Fruit fly (Drosophila melanogaster) whole organism, embryonic: ENCODE measurements around the gene CG44270.

Source experiments
- Atf-2 ChIP-seq: fragments of 200-800 bp; sonication (Bioruptor generic); optimal IDR thresholded peaks from 2 replicates; lab custom pipeline; 2016; ENCODE audit warnings: missing biosample characterization, missing genetic modification characterization
- BEAF-32 ChIP-seq: fragments of 200-800 bp; sonication (Bioruptor generic); optimal IDR thresholded peaks from 3 replicates; lab custom pipeline; 2017; ENCODE audit warnings: missing biosample characterization, missing genetic modification characterization, mild to moderate bottlenecking, moderate library complexity, missing genetic modification reagents
- CG11085 ChIP-seq: fragments of 200-800 bp; sonication (Bioruptor generic); IDR thresholded peaks from 2 replicates; pipeline ENCODE4 v1.3.6; 2022; ENCODE audit warnings: missing biosample characterization, missing genetic modification characterization
- CG12769 ChIP-seq: fragments of 200-800 bp; sonication (Bioruptor generic); optimal IDR thresholded peaks from 2 replicates; lab custom pipeline; 2019; ENCODE audit warnings: missing biosample characterization, mild to moderate bottlenecking, missing genetic modification characterization, moderate library complexity
- CG14050 ChIP-seq: fragments of 200-800 bp; sonication (Bioruptor generic); IDR thresholded peaks from 3 replicates; pipeline ENCODE4 v1.3.6; 2022; ENCODE audit warnings: missing biosample characterization, missing genetic modification characterization
- CG15073 ChIP-seq: fragments of 200-800 bp; sonication (Bioruptor generic); optimal IDR thresholded peaks from 2 replicates; lab custom pipeline; 2016; ENCODE audit warnings: missing biosample characterization, missing genetic modification characterization
- CG16813 ChIP-seq: fragments of 200-800 bp; sonication (Bioruptor generic); IDR thresholded peaks from 3 replicates; pipeline ENCODE4 v1.3.6; 2022; ENCODE audit warnings: missing biosample characterization, missing genetic modification characterization; ENCODE audit not compliant: partially characterized antibody
- CG17328 ChIP-seq: fragments of 200-800 bp; sonication (Bioruptor generic); IDR thresholded peaks from 2 replicates; pipeline ENCODE4 v1.3.6; 2022; ENCODE audit warnings: missing biosample characterization, missing genetic modification characterization
- CG17359 ChIP-seq: fragments of 200-800 bp; sonication (Bioruptor generic); optimal IDR thresholded peaks from 3 replicates; lab custom pipeline; 2018; ENCODE audit warnings: missing biosample characterization, mild to moderate bottlenecking, missing genetic modification characterization, moderate library complexity
- CG17802 ChIP-seq: fragments of 200-800 bp; sonication (Bioruptor generic); optimal IDR thresholded peaks from 2 replicates; lab custom pipeline; 2018; ENCODE audit warnings: missing biosample characterization, mild to moderate bottlenecking, missing genetic modification characterization, moderate library complexity
- CG1792 ChIP-seq: fragments of 200-800 bp; sonication (Bioruptor generic); optimal IDR thresholded peaks from 2 replicates; lab custom pipeline; 2016; ENCODE audit warnings: missing biosample characterization, missing genetic modification characterization
- CG18011 ChIP-seq: fragments of 200-800 bp; sonication (Bioruptor generic); optimal IDR thresholded peaks from 2 replicates; lab custom pipeline; 2017; ENCODE audit warnings: missing biosample characterization, missing genetic modification characterization, mild to moderate bottlenecking, moderate library complexity, missing genotype
- CG18619 ChIP-seq: fragments of 200-800 bp; sonication (Bioruptor generic); optimal IDR thresholded peaks from 3 replicates; lab custom pipeline; 2017; ENCODE audit warnings: missing biosample characterization, mild to moderate bottlenecking, missing genetic modification characterization
- CG2116 ChIP-seq: fragments of 200-800 bp; sonication (Bioruptor generic); optimal IDR thresholded peaks from 3 replicates; lab custom pipeline; 2018; ENCODE audit warnings: missing biosample characterization, mild to moderate bottlenecking, missing genetic modification characterization
- CG2120 ChIP-seq: fragments of 200-800 bp; sonication (Bioruptor generic); optimal IDR thresholded peaks from 3 replicates; lab custom pipeline; 2016; ENCODE audit warnings: missing biosample characterization, missing genetic modification characterization
- CG2129 ChIP-seq: fragments of 200-800 bp; sonication (Bioruptor generic); IDR thresholded peaks from 2 replicates; pipeline ENCODE4 v1.3.6; 2022; ENCODE audit warnings: missing biosample characterization, missing genetic modification characterization; ENCODE audit not compliant: partially characterized antibody
- CG2199 ChIP-seq: fragments of 200-800 bp; sonication (Bioruptor generic); IDR thresholded peaks from 3 replicates; pipeline ENCODE4 v1.3.6; 2022; ENCODE audit warnings: missing biosample characterization, missing genetic modification characterization
- CG2889 ChIP-seq: fragments of 200-800 bp; sonication (Bioruptor generic); IDR thresholded peaks from 3 replicates; pipeline ENCODE4 v1.3.6; 2022; ENCODE audit warnings: missing biosample characterization, missing genetic modification characterization
- CG32767 ChIP-seq: fragments of 200-800 bp; sonication (Bioruptor generic); IDR thresholded peaks from 2 replicates; pipeline ENCODE4 v1.3.6; 2022; ENCODE audit warnings: missing biosample characterization, missing genetic modification characterization
- CG4328 ChIP-seq: fragments of 200-800 bp; sonication (Bioruptor generic); optimal IDR thresholded peaks from 3 replicates; lab custom pipeline; 2017; ENCODE audit warnings: missing biosample characterization, missing genetic modification reagents, missing genetic modification characterization
- CG6272 ChIP-seq: fragments of 200-800 bp; sonication (Bioruptor generic); IDR thresholded peaks from 2 replicates; pipeline ENCODE4 v1.3.6; 2022; ENCODE audit warnings: missing biosample characterization, missing genetic modification characterization
- CG6813 ChIP-seq: fragments of 200-800 bp; sonication (Bioruptor generic); optimal IDR thresholded peaks from 2 replicates; lab custom pipeline; 2017; ENCODE audit warnings: missing biosample characterization, missing genetic modification characterization, mild to moderate bottlenecking, moderate library complexity, missing genetic modification reagents
- CG6854 ChIP-seq: fragments of 200-800 bp; sonication (Bioruptor generic); optimal IDR thresholded peaks from 3 replicates; lab custom pipeline; 2017; ENCODE audit warnings: missing biosample characterization, mild to moderate bottlenecking, missing genetic modification characterization
- CG7372 ChIP-seq: fragments of 200-800 bp; sonication (Bioruptor generic); IDR thresholded peaks from 2 replicates; pipeline ENCODE4 v1.3.6; 2022; ENCODE audit warnings: missing biosample characterization, missing genetic modification characterization
- CG7963 ChIP-seq: fragments of 200-800 bp; sonication (Bioruptor generic); IDR thresholded peaks from 3 replicates; pipeline ENCODE4 v1.3.6; 2022; ENCODE audit warnings: missing biosample characterization, missing genetic modification characterization; ENCODE audit not compliant: partially characterized antibody
- CG9437 ChIP-seq: fragments of 200-800 bp; sonication (Bioruptor generic); optimal IDR thresholded peaks from 2 replicates; lab custom pipeline; 2018; ENCODE audit warnings: missing biosample characterization, mild to moderate bottlenecking, missing genetic modification characterization
- CG9609 ChIP-seq: fragments of 200-800 bp; sonication (Bioruptor generic); optimal IDR thresholded peaks from 3 replicates; lab custom pipeline; 2016; ENCODE audit warnings: missing biosample characterization, missing genetic modification characterization
- Dfd ChIP-seq, 2 experiments: fragments of >200 bp; optimal IDR thresholded peaks; 2 replicates each; lab custom pipeline; 2017; ENCODE audit warnings: missing biosample characterization in 2 of 2, missing genetic modification characterization in 2 of 2
- Dip3 ChIP-seq: fragments of 200-800 bp; sonication (Bioruptor generic); optimal IDR thresholded peaks from 3 replicates; lab custom pipeline; 2016; ENCODE audit warnings: missing biosample characterization, missing genetic modification characterization
- Eip74EF ChIP-seq, 2 experiments: fragments of 200-800 bp in 1 of 2; fragments of >200 bp in 1 of 2; sonication (Bioruptor generic) in 1 of 2; optimal IDR thresholded peaks; 2 replicates each; lab custom pipeline; 2017 to 2019; ENCODE audit warnings: missing biosample characterization in 2 of 2, missing genetic modification characterization in 2 of 2, mild to moderate bottlenecking in 1 of 2, moderate library complexity in 1 of 2
- Ets65A ChIP-seq: fragments of 200-800 bp; sonication (Bioruptor generic); peaks from one replicate; lab custom pipeline; 2016; ENCODE audit warnings: missing biosample characterization, missing genetic modification characterization
- Oli ChIP-seq: fragments of 200-800 bp; sonication (Bioruptor generic); optimal IDR thresholded peaks from 2 replicates; lab custom pipeline; 2018; ENCODE audit warnings: missing biosample characterization, mild to moderate bottlenecking, missing genetic modification characterization, moderate library complexity
- Usf ChIP-seq: fragments of 200-800 bp; sonication (Bioruptor generic); optimal IDR thresholded peaks from 2 replicates; lab custom pipeline; 2017; ENCODE audit warnings: missing genotype, missing biosample characterization, missing genetic modification characterization
- Xrp1 ChIP-seq: fragments of 200-800 bp; sonication (Bioruptor generic); IDR thresholded peaks from 2 replicates; pipeline ENCODE4 v1.3.6; 2022; ENCODE audit warnings: missing biosample characterization, missing genetic modification characterization
- gce ChIP-seq: fragments of 200-800 bp; sonication (Bioruptor generic); IDR thresholded peaks from 3 replicates; pipeline ENCODE4 v1.3.6; 2022; ENCODE audit warnings: missing biosample characterization, missing genetic modification characterization
- jigr1 ChIP-seq: fragments of 200-800 bp; sonication (Bioruptor generic); IDR thresholded peaks from 3 replicates; pipeline ENCODE4 v1.3.6; 2022; ENCODE audit warnings: missing biosample characterization, missing genetic modification characterization
- maf-S ChIP-seq: fragments of 200-800 bp; sonication (Bioruptor generic); optimal IDR thresholded peaks from 2 replicates; lab custom pipeline; 2016; ENCODE audit warnings: missing biosample characterization, missing genetic modification characterization
- mirr ChIP-seq: fragments of 200-800 bp; sonication (Bioruptor generic); optimal IDR thresholded peaks from 3 replicates; lab custom pipeline; 2018; ENCODE audit warnings: missing biosample characterization, mild to moderate bottlenecking, missing genetic modification characterization
- odd ChIP-seq: fragments of 200-800 bp; sonication (Bioruptor generic); optimal IDR thresholded peaks from 2 replicates; lab custom pipeline; 2017; ENCODE audit warnings: missing biosample characterization, mild to moderate bottlenecking, missing genetic modification characterization
- peb ChIP-seq: fragments of 200-800 bp; sonication (Bioruptor generic); IDR thresholded peaks from 2 replicates; pipeline ENCODE4 v1.3.6; 2022; ENCODE audit warnings: missing biosample characterization, missing genetic modification characterization
- phol ChIP-seq: fragments of 200-800 bp; sonication (Bioruptor generic); optimal IDR thresholded peaks from 3 replicates; lab custom pipeline; 2018; ENCODE audit warnings: missing biosample characterization, mild to moderate bottlenecking, missing genetic modification characterization, moderate library complexity
- pita ChIP-seq: fragments of 200-800 bp; sonication (Bioruptor generic); optimal IDR thresholded peaks from 2 replicates; lab custom pipeline; 2017; ENCODE audit warnings: missing biosample characterization, mild to moderate bottlenecking, missing genetic modification characterization
- psq ChIP-seq: fragments of 200-800 bp; sonication (Bioruptor generic); optimal IDR thresholded peaks from 2 replicates; lab custom pipeline; 2017; ENCODE audit warnings: missing biosample characterization, missing genetic modification characterization
- sc ChIP-seq, 3 experiments: fragments of >200 bp in 2 of 3; fragments of 200-800 bp in 1 of 3; sonication (Bioruptor generic) in 1 of 3; optimal IDR thresholded peaks; 2 replicates in 2 of 3; 3 replicates in 1 of 3; lab custom pipeline; 2017; ENCODE audit warnings: mild to moderate bottlenecking in 1 of 3, missing biosample characterization in 1 of 3, missing genetic modification characterization in 1 of 3, missing genetic modification reagents in 1 of 3
- sima ChIP-seq: fragments of 200-800 bp; sonication (Bioruptor generic); optimal IDR thresholded peaks from 2 replicates; lab custom pipeline; 2016; ENCODE audit warnings: missing biosample characterization, missing genetic modification characterization
- stwl ChIP-seq: fragments of 200-800 bp; sonication (Bioruptor generic); optimal IDR thresholded peaks from 3 replicates; lab custom pipeline; 2018; ENCODE audit warnings: missing biosample characterization, mild to moderate bottlenecking, missing genetic modification characterization, moderate library complexity
- twi ChIP-seq: fragments of 200-800 bp; optimal IDR thresholded peaks from 2 replicates; lab custom pipeline; 2019; ENCODE audit warnings: missing biosample characterization, mild to moderate bottlenecking, missing genetic modification characterization, moderate library complexity
- vvl ChIP-seq: fragments of 200-800 bp; sonication (Bioruptor generic); IDR thresholded peaks from 2 replicates; pipeline ENCODE4 v1.3.6; 2022; ENCODE audit warnings: missing biosample characterization, missing genetic modification characterization
- wek ChIP-seq: fragments of 200-800 bp; sonication (Bioruptor generic); optimal IDR thresholded peaks from 3 replicates; lab custom pipeline; 2018; ENCODE audit warnings: missing biosample characterization, mild to moderate bottlenecking, missing genetic modification characterization, moderate library complexity
- wor ChIP-seq: fragments of 200-800 bp; sonication (Bioruptor generic); IDR thresholded peaks from 2 replicates; pipeline ENCODE4 v1.3.6; 2022; ENCODE audit warnings: missing biosample characterization, missing genetic modification characterization

The CG44270 gene

dm6 chr2L:20527027-20527426, 3.8 kb upstream of the CG44270 start (continued):
- no peak for TF ChIP-seq CG2129 (GFP tag; lab: Robert Waterston, UW)
- TF ChIP-seq CG2120 (GFP tag; lab: Kevin White, UChicago) = peak; percentile 75
- TF ChIP-seq stwl = no peak
- TF ChIP-seq Usf (GFP tag; lab: Kevin White, UChicago) = no peak
- no peak for TF ChIP-seq psq
- no peak for TF ChIP-seq mirr (GFP tag; lab: Kevin White, UChicago)
- peak; percentile 42 for TF ChIP-seq CG18619 (GFP tag; lab: Kevin White, UChicago)
- TF ChIP-seq CG4328 (GFP tag; lab: Kevin White, UChicago) = no peak
- no peak for TF ChIP-seq CG6272 (GFP tag; lab: Robert Waterston, UW)
- TF ChIP-seq CG11085 = no peak
- peak; percentile 46; the same call in 2 of the 3 replicates for TF ChIP-seq CG14050
- TF ChIP-seq CG18011 (GFP tag; lab: Kevin White, UChicago) = no peak
- TF ChIP-seq peb (GFP tag; lab: Robert Waterston, UW) = no peak
- TF ChIP-seq wor (GFP tag; lab: Robert Waterston, UW) = no peak; the same call in 1 of the 2 replicates
- TF ChIP-seq Dfd (GFP tag; optimal IDR thresholded peaks at IDR 0.05; lab: Kevin White, UChicago) = no peak
- peak; percentile 64 for TF ChIP-seq CG17359 (tag; lab: Kevin White, UChicago)
- TF ChIP-seq CG2199 (GFP tag; lab: Robert Waterston, UW) = no peak
- TF ChIP-seq CG15073 = no peak
- TF ChIP-seq Ets65A (GFP tag; lab: Kevin White, UChicago) = peak; percentile 90
- TF ChIP-seq CG6813 (GFP tag; lab: Kevin White, UChicago) = peak; percentile 61
- peak; percentile 62; the same call in 1 of the 2 replicates for TF ChIP-seq Xrp1 (GFP tag; lab: Robert Waterston, UW)
- TF ChIP-seq Dip3 (GFP tag; lab: Kevin White, UChicago) = peak; percentile 26
- TF ChIP-seq CG7963 (GFP tag; lab: Robert Waterston, UW) = no peak
- TF ChIP-seq CG6854 = peak; percentile 25
- TF ChIP-seq CG32767 (GFP tag; lab: Robert Waterston, UW) = no peak
- peak; percentile 35; the same call in 1 of the 3 replicates for TF ChIP-seq CG2889 (GFP tag; lab: Robert Waterston, UW)
- no peak for TF ChIP-seq gce (GFP tag; lab: Robert Waterston, UW)
- no peak for TF ChIP-seq CG1792 (GFP tag; lab: Kevin White, UChicago)
- peak; percentile 14 for TF ChIP-seq Atf-2 (GFP tag; lab: Kevin White, UChicago)
- no peak for TF ChIP-seq twi (tag; lab: Kevin White, UChicago)
- TF ChIP-seq CG7372 = no peak
- TF ChIP-seq phol = peak; percentile 58
- peak; percentile 25 for TF ChIP-seq maf-S
- TF ChIP-seq odd = peak; percentile 3
- TF ChIP-seq BEAF-32 (GFP tag; lab: Kevin White, UChicago) = no peak
- TF ChIP-seq sima (GFP tag; lab: Kevin White, UChicago) = no peak
- TF ChIP-seq CG12769 (tag; lab: Kevin White, UChicago) = peak; percentile 83
- peak; percentile 1 for TF ChIP-seq CG2116
- TF ChIP-seq jigr1 (GFP tag; lab: Robert Waterston, UW) = no peak
- peak; percentile 15 for TF ChIP-seq CG9437 (GFP tag; lab: Kevin White, UChicago)
- TF ChIP-seq CG9609 (GFP tag; lab: Kevin White, UChicago) = peak; percentile 16
- peak; percentile 67 for TF ChIP-seq Oli (tag; lab: Kevin White, UChicago)
- peak in 1 of 2 experiments; percentile 18 for TF ChIP-seq Eip74EF (GFP tag; optimal IDR thresholded peaks at IDR 0.05; lab: Kevin White, UChicago)
- no peak for TF ChIP-seq CG17802 (tag; lab: Kevin White, UChicago)
- no peak for TF ChIP-seq pita (GFP tag; lab: Kevin White, UChicago)
- no peak for TF ChIP-seq sc (optimal IDR thresholded peaks at IDR 0.05; lab: Kevin White, UChicago)
- TF ChIP-seq sc (GFP tag; optimal IDR thresholded peaks at IDR 0.05; lab: Kevin White, UChicago) = no peak
- TF ChIP-seq CG16813 (GFP tag; lab: Robert Waterston, UW) = no peak
- peak; percentile 67 for TF ChIP-seq vvl (GFP tag; lab: Robert Waterston, UW)
- peak; percentile 27 for TF ChIP-seq wek (GFP tag; lab: Kevin White, UChicago)
- peak; percentile 60 for TF ChIP-seq CG17328 (GFP tag; lab: Robert Waterston, UW)
